Worm (Caenorhabditis elegans): Measurements from ENCODE around the gene F16G10.6.
A peak's percentile ranks its signal among the peaks of the same experiment; 100 is the strongest.

F16G10.6 gene

ce11 chrII:2341515-2341914 is 36.1 kb downstream of the F16G10.6 start, which contains the start of gene enri-1:
Gene enri-1, minus strand, starts transcription at chrII:2341615.
- TF ChIP-seq aly-1 (tag; optimal IDR thresholded peaks at IDR 0.05), result no peak
- no peak for TF ChIP-seq tra-4 (tag; optimal IDR thresholded peaks at IDR 0.05)
- no peak for TF ChIP-seq flt-1 (GFP tag; IDR thresholded peaks at IDR 0.05)
- no peak for TF ChIP-seq scrt-1 (GFP tag; IDR thresholded peaks at IDR 0.05)
- TF ChIP-seq B0310.2 (tag; optimal IDR thresholded peaks at IDR 0.05), result no peak
- no peak for TF ChIP-seq F13C5.2 (tag; optimal IDR thresholded peaks at IDR 0.05)
- TF ChIP-seq sea-1 (GFP tag; conservative IDR thresholded peaks at IDR 0.05), result no peak
- no peak for TF ChIP-seq hmg-4 (GFP tag; optimal IDR thresholded peaks at IDR 0.05)
- no peak for TF ChIP-seq ama-1 (optimal IDR thresholded peaks at IDR 0.05)
- TF ChIP-seq hmbx-1 (tag; optimal IDR thresholded peaks at IDR 0.05), result no peak
- TF ChIP-seq ets-7 (tag; optimal IDR thresholded peaks at IDR 0.05), result no peak
- TF ChIP-seq ceh-36 (tag; optimal IDR thresholded peaks at IDR 0.05), result no peak
- no peak for TF ChIP-seq hnd-1 (tag; optimal IDR thresholded peaks at IDR 0.05)

DNA sequence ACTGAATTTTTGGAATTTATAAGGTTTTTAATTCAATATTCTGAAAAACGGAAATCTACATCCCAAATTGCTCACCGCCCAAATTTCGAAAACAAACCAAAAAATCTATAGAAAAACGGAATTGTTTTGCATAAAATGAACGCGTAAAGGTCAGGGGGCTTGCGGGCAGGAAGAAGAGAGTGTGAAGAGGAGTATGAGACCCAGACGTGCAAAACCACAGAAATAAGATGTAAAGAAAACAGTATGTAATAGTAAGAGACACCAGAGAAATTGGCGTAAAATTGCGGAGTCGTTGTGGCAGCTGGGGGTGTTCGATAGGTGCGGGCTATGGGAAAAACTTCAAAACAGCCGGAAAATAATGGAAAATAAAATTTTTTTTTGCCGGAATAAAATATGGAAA is 36.7 kb downstream of the F16G10.6 start:
- TF ChIP-seq hmbx-1 (tag; optimal IDR thresholded peaks at IDR 0.05) (no peak), scrt-1 (GFP tag; IDR thresholded peaks at IDR 0.05) (no peak), tra-4 (tag; optimal IDR thresholded peaks at IDR 0.05) (no peak), F13C5.2 (tag; optimal IDR thresholded peaks at IDR 0.05) (peak; percentile 15), flt-1 (GFP tag; IDR thresholded peaks at IDR 0.05) (no peak), aly-1 (tag; optimal IDR thresholded peaks at IDR 0.05) (no peak)

ce11 chrII:2336177-2336576 is 41.5 kb downstream of the F16G10.6 start:
- no peak for TF ChIP-seq tra-4 (tag; optimal IDR thresholded peaks at IDR 0.05)
- TF ChIP-seq ceh-36 (tag; optimal IDR thresholded peaks at IDR 0.05), result peak; percentile 71

- TF ChIP-seq tbx-11 (GFP tag; IDR thresholded peaks at IDR 0.05) (no peak), ets-7 (tag; optimal IDR thresholded peaks at IDR 0.05) (no peak), hnd-1 (tag; optimal IDR thresholded peaks at IDR 0.05) (no peak), flt-1 (GFP tag; IDR thresholded peaks at IDR 0.05) (no peak), tbx-37 (GFP tag; conservative IDR thresholded peaks at IDR 0.05) (no peak), ceh-13 (GFP tag; optimal IDR thresholded peaks at IDR 0.05) (no peak), tra-4 (tag; optimal IDR thresholded peaks at IDR 0.05) (no peak), aly-1 (tag; optimal IDR thresholded peaks at IDR 0.05) (no peak), pes-1 (GFP tag; IDR thresholded peaks at IDR 0.05) (no peak), ceh-36 (tag; optimal IDR thresholded peaks at IDR 0.05) (no peak), ama-1 (optimal IDR thresholded peaks at IDR 0.05) (no peak), scrt-1 (GFP tag; IDR thresholded peaks at IDR 0.05) (no peak), hmg-4 (GFP tag; optimal IDR thresholded peaks at IDR 0.05) (no peak), hmbx-1 (tag; optimal IDR thresholded peaks at IDR 0.05) (no peak), F13C5.2 (tag; optimal IDR thresholded peaks at IDR 0.05) (no peak), sea-1 (GFP tag; conservative IDR thresholded peaks at IDR 0.05) (no peak), B0310.2 (tag; optimal IDR thresholded peaks at IDR 0.05) (no peak)
These were observed 42.1 kb downstream of the F16G10.6 start, which contains the start of gene F43C11.7 for ce11 chrII:2335572-2335971. Gene F43C11.7, plus strand, starts transcription at chrII:2335897.

- TF ChIP-seq hnd-1 (tag; optimal IDR thresholded peaks at IDR 0.05), result no peak
- TF ChIP-seq F13C5.2 (tag; optimal IDR thresholded peaks at IDR 0.05), result no peak
- TF ChIP-seq scrt-1 (GFP tag; IDR thresholded peaks at IDR 0.05), result no peak
- no peak for TF ChIP-seq sea-1 (GFP tag; conservative IDR thresholded peaks at IDR 0.05)
- TF ChIP-seq ceh-36 (tag; optimal IDR thresholded peaks at IDR 0.05), result no peak
- no peak for TF ChIP-seq aly-1 (tag; optimal IDR thresholded peaks at IDR 0.05)
- TF ChIP-seq tra-4 (tag; optimal IDR thresholded peaks at IDR 0.05), result no peak
- TF ChIP-seq hmbx-1 (tag; optimal IDR thresholded peaks at IDR 0.05), result no peak
- TF ChIP-seq tbx-11 (GFP tag; IDR thresholded peaks at IDR 0.05), result no peak
- TF ChIP-seq pes-1 (GFP tag; IDR thresholded peaks at IDR 0.05), result no peak
- TF ChIP-seq ama-1 (optimal IDR thresholded peaks at IDR 0.05), result no peak
- no peak for TF ChIP-seq ceh-13 (GFP tag; optimal IDR thresholded peaks at IDR 0.05)
- TF ChIP-seq tbx-37 (GFP tag; conservative IDR thresholded peaks at IDR 0.05), result no peak
- TF ChIP-seq flt-1 (GFP tag; IDR thresholded peaks at IDR 0.05), result no peak
- no peak for TF ChIP-seq hmg-4 (GFP tag; optimal IDR thresholded peaks at IDR 0.05)
- TF ChIP-seq B0310.2 (tag; optimal IDR thresholded peaks at IDR 0.05), result no peak
- TF ChIP-seq ets-7 (tag; optimal IDR thresholded peaks at IDR 0.05), result no peak
These were observed 45.4 kb downstream of the F16G10.6 start, which contains the start of gene F43C11.8 for ce11 chrII:2332220-2332619. Gene F43C11.8, plus strand, starts transcription at chrII:2332520.

DNA sequence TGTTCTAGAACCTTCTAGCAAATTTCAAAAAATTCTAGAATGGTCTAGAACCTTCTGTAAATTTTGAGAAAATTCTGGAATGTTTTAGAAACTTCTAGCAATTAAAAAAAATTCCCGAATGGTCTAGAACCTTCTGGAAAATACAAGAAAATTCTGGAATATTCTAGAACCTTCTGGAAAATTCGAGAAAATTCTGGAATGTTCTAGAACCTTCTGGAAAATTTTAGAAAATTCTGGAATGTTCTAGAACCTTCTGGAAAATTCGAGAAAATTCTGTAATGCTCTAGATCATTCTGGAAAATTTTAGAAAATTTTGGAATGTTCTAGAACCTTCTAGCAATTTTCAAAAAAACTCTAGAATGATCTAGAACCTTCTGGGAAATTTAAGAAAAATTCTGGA is 47.2 kb downstream of the F16G10.6 start:
- TF ChIP-seq tbx-37 (GFP tag; conservative IDR thresholded peaks at IDR 0.05), result no peak
- no peak for TF ChIP-seq ama-1 (optimal IDR thresholded peaks at IDR 0.05)
- no peak for TF ChIP-seq ets-7 (tag; optimal IDR thresholded peaks at IDR 0.05)
- TF ChIP-seq hmg-4 (GFP tag; optimal IDR thresholded peaks at IDR 0.05), result no peak
- no peak for TF ChIP-seq scrt-1 (GFP tag; IDR thresholded peaks at IDR 0.05)
- TF ChIP-seq B0310.2 (tag; optimal IDR thresholded peaks at IDR 0.05), result no peak
- TF ChIP-seq tbx-11 (GFP tag; IDR thresholded peaks at IDR 0.05), result no peak

DNA sequence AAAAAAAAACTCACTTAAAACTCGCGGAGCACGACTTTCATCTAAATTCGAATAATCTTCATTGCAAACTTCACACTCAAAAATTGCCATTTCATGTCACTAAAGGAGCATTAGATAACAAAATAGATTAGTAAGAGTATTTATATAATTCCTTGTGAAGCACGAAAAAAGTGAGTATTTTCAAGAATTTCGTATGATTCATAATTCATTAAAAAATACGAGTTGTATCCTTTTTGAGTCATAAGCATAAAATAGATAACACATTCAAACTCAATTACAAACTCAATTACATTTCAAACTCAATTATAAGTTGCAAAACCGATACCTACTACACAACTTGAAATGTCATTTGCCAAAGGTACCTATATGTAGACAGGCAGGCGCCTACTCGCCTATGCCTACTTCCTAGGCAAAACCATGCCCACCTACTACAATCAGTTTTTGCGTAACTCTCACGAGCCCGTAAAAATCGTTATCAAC is 48.6 kb downstream of the F16G10.6 start, which contains the start of the genes ZK1240.8 and ZK1240.1:
TSS of gene ZK1240.8 (minus strand) at position 101 of the 480 bp plus-strand sequence.
TSS of gene ZK1240.1 (plus strand) at position 430 of the 480 bp plus-strand sequence.
- no peak for TF ChIP-seq B0310.2 (tag; optimal IDR thresholded peaks at IDR 0.05)
- TF ChIP-seq flt-1 (GFP tag; IDR thresholded peaks at IDR 0.05), result no peak
- no peak for TF ChIP-seq ceh-36 (tag; optimal IDR thresholded peaks at IDR 0.05)
- TF ChIP-seq tbx-37 (GFP tag; conservative IDR thresholded peaks at IDR 0.05), result no peak
- no peak for TF ChIP-seq ets-7 (tag; optimal IDR thresholded peaks at IDR 0.05)
- no peak for TF ChIP-seq hmbx-1 (tag; optimal IDR thresholded peaks at IDR 0.05)
- TF ChIP-seq sea-1 (GFP tag; conservative IDR thresholded peaks at IDR 0.05), result no peak
- no peak for TF ChIP-seq ceh-13 (GFP tag; optimal IDR thresholded peaks at IDR 0.05)
- TF ChIP-seq hmg-4 (GFP tag; optimal IDR thresholded peaks at IDR 0.05), result no peak
- no peak for TF ChIP-seq hnd-1 (tag; optimal IDR thresholded peaks at IDR 0.05)
- no peak for TF ChIP-seq scrt-1 (GFP tag; IDR thresholded peaks at IDR 0.05)
- no peak for TF ChIP-seq tra-4 (tag; optimal IDR thresholded peaks at IDR 0.05)
- no peak for TF ChIP-seq aly-1 (tag; optimal IDR thresholded peaks at IDR 0.05)

All from whole organism, early embryonic.